Worm (Caenorhabditis elegans) whole organism, L1 larva: ENCODE results near the gene F09E10.7.

Experiments
- C04F5.9 ChIP-seq: sonication (generic microtip); optimal IDR thresholded peaks from 2 replicates; lab custom pipeline; 2016; ENCODE audit warnings: missing genetic modification characterization, missing compliant biosample characterization
- aly-2 ChIP-seq: fragments of 150-350 bp; optimal IDR thresholded peaks from 2 replicates; lab custom pipeline; 2014; ENCODE audit warnings: missing biosample characterization, missing genetic modification characterization
- ama-1 ChIP-seq: fragments of 150-350 bp; optimal IDR thresholded peaks from 2 replicates; lab custom pipeline; 2014
- blmp-1 ChIP-seq: fragments of 150-350 bp; optimal IDR thresholded peaks from 2 replicates; lab custom pipeline; 2014; ENCODE audit warnings: missing biosample characterization, missing genetic modification characterization
- ceh-88 ChIP-seq: fragments of 200-800 bp; sonication (Bioruptor generic); IDR thresholded peaks from 2 replicates; pipeline ENCODE4 v1.3.6; 2022; ENCODE audit warnings: missing genetic modification characterization, missing compliant biosample characterization
- ces-1 ChIP-seq: fragments of 150-350 bp; optimal IDR thresholded peaks from 2 replicates; lab custom pipeline; 2014; ENCODE audit warnings: missing biosample characterization, missing genetic modification reagents, missing genetic modification characterization
- dpl-1 ChIP-seq, 3 experiments: fragments of 150-350 bp in 2 of 3; sonication (generic microtip) in 1 of 3; optimal IDR thresholded peaks; 2 replicates each; lab custom pipeline; 2014 to 2017; ENCODE audit warnings: missing biosample characterization in 3 of 3, missing genetic modification characterization in 3 of 3, missing genetic modification reagents in 3 of 3
- efl-1 ChIP-seq, 4 experiments: fragments of 150-350 bp; optimal IDR thresholded peaks in 3 of 4; peaks in 1 of 4; 1 replicate in 1 of 4; 2 replicates in 3 of 4; lab custom pipeline; 2014; ENCODE audit warnings: missing biosample characterization in 2 of 4, missing genetic modification characterization in 2 of 4, missing genetic modification reagents in 2 of 4
- elt-2 ChIP-seq: sonication (generic microtip); optimal IDR thresholded peaks from 2 replicates; lab custom pipeline; 2016; ENCODE audit warnings: missing genetic modification characterization, mild to moderate bottlenecking, inconsistent platforms, missing compliant biosample characterization, missing genetic modification reagents
- elt-3 ChIP-seq, 6 experiments: fragments of 150-350 bp in 1 of 6; sonication (generic microtip); optimal IDR thresholded peaks; 2 replicates each; lab custom pipeline; 2017 to 2018; ENCODE audit warnings: missing biosample characterization in 6 of 6, missing genetic modification characterization in 6 of 6, inconsistent platforms in 1 of 6
- fkh-4 ChIP-seq: sonication (generic microtip); optimal IDR thresholded peaks from 2 replicates; lab custom pipeline; 2016; ENCODE audit warnings: missing compliant biosample characterization, missing genetic modification characterization, borderline replicate concordance
- grh-1 ChIP-seq: fragments of 200-800 bp; sonication (Bioruptor generic); IDR thresholded peaks from 2 replicates; pipeline ENCODE4 v1.3.6; 2022; ENCODE audit warnings: missing genetic modification reagents, missing genetic modification characterization, missing compliant biosample characterization
- hpl-2 ChIP-seq: fragments of 150-350 bp; optimal IDR thresholded peaks from 2 replicates; lab custom pipeline; 2014; ENCODE audit warnings: missing biosample characterization, missing genetic modification reagents, missing genetic modification characterization
- isw-1 ChIP-seq: fragments of 200-800 bp; sonication (Bioruptor generic); IDR thresholded peaks from 2 replicates; pipeline ENCODE4 v1.3.6; 2022; ENCODE audit warnings: missing genetic modification characterization, missing compliant biosample characterization
- jun-1 ChIP-seq: fragments of 150-350 bp; optimal IDR thresholded peaks from 2 replicates; lab custom pipeline; 2014; ENCODE audit warnings: missing biosample characterization, missing genetic modification reagents, missing genetic modification characterization
- lin-13 ChIP-seq: fragments of 150-350 bp; optimal IDR thresholded peaks from 2 replicates; lab custom pipeline; 2014; ENCODE audit warnings: missing biosample characterization, missing genetic modification reagents, missing genetic modification characterization
- lin-35 ChIP-seq, 2 experiments: fragments of 150-350 bp; optimal IDR thresholded peaks; 2 replicates each; lab custom pipeline; 2014; ENCODE audit warnings: missing biosample characterization in 2 of 2, missing genetic modification characterization in 2 of 2, missing genetic modification reagents in 2 of 2
- lin-39 ChIP-seq: fragments of 150-350 bp; optimal IDR thresholded peaks from 2 replicates; lab custom pipeline; 2014; ENCODE audit warnings: missing biosample characterization, missing genetic modification reagents, missing genetic modification characterization
- lir-3 ChIP-seq: sonication (generic microtip); optimal IDR thresholded peaks from 2 replicates; lab custom pipeline; 2016; ENCODE audit warnings: mild to moderate bottlenecking, missing genetic modification characterization, moderate library complexity, missing compliant biosample characterization; ENCODE audit not compliant: poor library complexity
- lsy-2 ChIP-seq, 2 experiments: fragments of 150-350 bp; optimal IDR thresholded peaks; 2 replicates each; lab custom pipeline; 2014; ENCODE audit warnings: missing biosample characterization in 2 of 2, missing genetic modification characterization in 2 of 2
- mab-9 ChIP-seq: fragments of 200-800 bp; sonication (Bioruptor generic); IDR thresholded peaks from 2 replicates; pipeline ENCODE4 v1.3.6; 2022; ENCODE audit warnings: missing genetic modification reagents, missing genetic modification characterization, missing compliant biosample characterization
- mef-2 ChIP-seq: fragments of 150-350 bp; optimal IDR thresholded peaks from 2 replicates; lab custom pipeline; 2014; ENCODE audit warnings: missing biosample characterization, missing genetic modification characterization
- mep-1 ChIP-seq: fragments of 150-350 bp; optimal IDR thresholded peaks from 2 replicates; lab custom pipeline; 2014; ENCODE audit warnings: missing biosample characterization, missing genetic modification characterization
- nhr-12 ChIP-seq: sonication (generic microtip); optimal IDR thresholded peaks from 2 replicates; lab custom pipeline; 2017; ENCODE audit warnings: missing biosample characterization, missing genetic modification characterization
- nhr-19 ChIP-seq: fragments of 200-800 bp; sonication (Bioruptor generic); conservative IDR thresholded peaks from 2 replicates; pipeline ENCODE4 v1.3.6; 2022; ENCODE audit warnings: missing genetic modification characterization, missing compliant biosample characterization
- nhr-237 ChIP-seq: fragments of 150-350 bp; optimal IDR thresholded peaks from 2 replicates; lab custom pipeline; 2014; ENCODE audit warnings: missing biosample characterization, missing genetic modification characterization
- nhr-47 ChIP-seq: sonication (generic microtip); optimal IDR thresholded peaks from 2 replicates; lab custom pipeline; 2016; ENCODE audit warnings: mild to moderate bottlenecking, missing genetic modification characterization, moderate library complexity, missing compliant biosample characterization
- nhr-71 ChIP-seq: sonication (generic microtip); optimal IDR thresholded peaks from 2 replicates; lab custom pipeline; 2016; ENCODE audit warnings: mild to moderate bottlenecking, missing genetic modification characterization, moderate library complexity, missing compliant biosample characterization
- nhr-76 ChIP-seq: sonication (generic microtip); optimal IDR thresholded peaks from 2 replicates; lab custom pipeline; 2017; ENCODE audit warnings: missing biosample characterization, missing genetic modification characterization
- nhr-84 ChIP-seq: sonication (generic microtip); optimal IDR thresholded peaks from 2 replicates; lab custom pipeline; 2017; ENCODE audit warnings: missing biosample characterization, missing genetic modification characterization
- nhr-85 ChIP-seq: sonication (generic microtip); peaks from one replicate; lab custom pipeline; 2016; ENCODE audit warnings: missing genetic modification characterization, inconsistent platforms, missing compliant biosample characterization
- nhr-90 ChIP-seq: sonication (generic microtip); optimal IDR thresholded peaks from 2 replicates; lab custom pipeline; 2016; ENCODE audit warnings: mild to moderate bottlenecking, missing genetic modification characterization, missing compliant biosample characterization; ENCODE audit not compliant: poor library complexity
- pag-3 ChIP-seq: sonication (generic microtip); optimal IDR thresholded peaks from 2 replicates; lab custom pipeline; 2017; ENCODE audit warnings: missing genetic modification characterization, mild to moderate bottlenecking, missing compliant biosample characterization, antibody characterized with exemption, borderline replicate concordance; ENCODE audit not compliant: insufficient read depth
- rnt-1 ChIP-seq: sonication (generic microtip); optimal IDR thresholded peaks from 2 replicates; lab custom pipeline; 2016; ENCODE audit warnings: mild to moderate bottlenecking, missing genetic modification characterization, moderate library complexity, missing compliant biosample characterization
- skn-1 ChIP-seq: fragments of 150-350 bp; optimal IDR thresholded peaks from 2 replicates; lab custom pipeline; 2014; ENCODE audit warnings: missing biosample characterization, missing genetic modification characterization
- sup-37 ChIP-seq: fragments of 200-800 bp; sonication (Bioruptor generic); optimal IDR thresholded peaks from 2 replicates; lab custom pipeline; 2018; ENCODE audit warnings: mild to moderate bottlenecking, missing genetic modification characterization, missing compliant biosample characterization
- tlp-1 ChIP-seq: fragments of 150-350 bp; optimal IDR thresholded peaks from 2 replicates; lab custom pipeline; 2014; ENCODE audit warnings: missing biosample characterization, missing genetic modification characterization
- unc-30 ChIP-seq: sonication (generic microtip); optimal IDR thresholded peaks from 2 replicates; lab custom pipeline; 2017; ENCODE audit warnings: missing biosample characterization, missing genetic modification characterization
- vab-15 ChIP-seq: sonication (generic microtip); optimal IDR thresholded peaks from 2 replicates; lab custom pipeline; 2017; ENCODE audit warnings: missing genotype, mild to moderate bottlenecking, missing genetic modification characterization, missing compliant biosample characterization
- zag-1 ChIP-seq: fragments of 150-350 bp; optimal IDR thresholded peaks from 2 replicates; lab custom pipeline; 2014; ENCODE audit warnings: missing biosample characterization, missing genetic modification characterization
- zip-4 ChIP-seq: fragments of 200-800 bp; sonication (Bioruptor generic); optimal IDR thresholded peaks from 2 replicates; lab custom pipeline; 2018; ENCODE audit warnings: mild to moderate bottlenecking, missing genetic modification characterization, moderate library complexity, missing compliant biosample characterization
- ztf-4 ChIP-seq: fragments of 150-350 bp; optimal IDR thresholded peaks from 2 replicates; lab custom pipeline; 2014; ENCODE audit warnings: missing biosample characterization, missing genetic modification characterization

The F09E10.7 gene

DNA sequence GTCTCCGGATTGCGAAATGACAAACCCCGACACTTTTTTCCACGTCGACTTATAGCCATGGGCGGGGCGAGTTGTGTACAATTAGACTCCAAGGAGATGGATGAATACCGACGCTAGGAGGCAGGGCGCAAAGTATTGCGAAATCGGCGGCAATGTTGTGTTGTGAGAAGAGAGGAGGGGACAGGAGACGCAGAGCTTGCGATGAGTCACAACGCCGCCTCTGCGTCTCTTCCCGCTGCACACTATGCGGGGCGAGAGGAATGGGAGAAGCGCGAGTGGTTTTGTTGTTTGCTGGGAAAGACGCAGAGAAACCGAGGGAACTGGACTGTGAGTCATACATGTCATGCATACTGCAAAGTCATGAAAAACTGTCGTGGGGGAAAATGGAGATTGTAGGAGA lies 47.3 kb downstream of the F09E10.7 start (continued):
- TF ChIP-seq nhr-19 (GFP tag; lab: Robert Waterston, UW): peak; percentile 82
- TF ChIP-seq, all 84 proteins: peak for 58

DNA sequence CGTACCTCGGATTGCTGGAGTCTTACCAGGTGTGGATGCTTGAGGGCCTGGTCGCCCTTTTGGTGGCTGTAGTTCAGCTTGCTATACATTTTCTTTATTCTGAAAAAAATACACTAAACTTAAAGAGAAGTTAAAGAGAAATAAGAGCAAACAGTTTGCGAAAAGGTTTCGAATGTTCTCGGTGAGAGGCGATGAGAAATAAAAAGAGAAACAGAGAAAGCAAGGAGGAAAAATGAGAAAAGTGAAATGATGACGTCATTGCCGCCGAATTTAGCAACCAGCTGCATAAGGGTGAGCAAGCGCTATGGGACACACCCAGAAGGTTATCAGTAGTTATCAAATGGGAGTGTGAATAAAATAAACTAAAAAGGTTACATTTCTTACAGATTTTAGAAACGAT lies 47.9 kb downstream of the F09E10.7 start, which contains the start of gene cebp-1:
cebp-1 (minus strand) TSS at position 99 of the 400 bp plus-strand sequence.
- TF ChIP-seq vab-15 (tag; lab: Kevin White, UChicago) (no peak), efl-1 (optimal IDR thresholded peaks at IDR 0.05; lab: Kevin White, UChicago) (no peak), efl-1 (GFP tag; optimal IDR thresholded peaks at IDR 0.05 in 1 of 2; lab: Kevin White, UChicago) (peak in 1 of 2 experiments; percentile 69), nhr-71 (tag; lab: Kevin White, UChicago) (peak; percentile 19), jun-1 (tag; lab: Kevin White, UChicago) (no peak), nhr-12 (tag; lab: Kevin White, UChicago) (no peak), rnt-1 (tag; lab: Kevin White, UChicago) (peak; percentile 10), isw-1 (no peak), lin-35 (GFP tag; optimal IDR thresholded peaks at IDR 0.05; lab: Kevin White, UChicago) (peak in 1 of 2 experiments; percentile 0), skn-1 (tag; lab: Kevin White, UChicago) (peak; percentile 39), nhr-19 (GFP tag; lab: Robert Waterston, UW) (0 out of 2 replicates have a peak, but pooled peaks have one; percentile 2), lin-39 (tag; lab: Kevin White, UChicago) (no peak), C04F5.9 (tag; lab: Kevin White, UChicago) (no peak), mep-1 (peak; percentile 46), elt-2 (tag; lab: Kevin White, UChicago) (peak; percentile 21), nhr-76 (no peak), tlp-1 (no peak), sup-37 (GFP tag; lab: Kevin White, UChicago) (no peak), mef-2 (tag; lab: Kevin White, UChicago) (peak; percentile 59), lsy-2 (tag; optimal IDR thresholded peaks at IDR 0.05; lab: Kevin White, UChicago) (no peak), blmp-1 (tag; lab: Kevin White, UChicago) (peak; percentile 89), ztf-4 (tag; lab: Kevin White, UChicago) (peak; percentile 22), elt-3 (tag; optimal IDR thresholded peaks at IDR 0.05; lab: Kevin White, UChicago) (no peak), mab-9 (GFP tag; lab: Robert Waterston, UW) (no peak), nhr-237 (no peak), zip-4 (GFP tag; lab: Kevin White, UChicago) (no peak), dpl-1 (GFP tag; optimal IDR thresholded peaks at IDR 0.05; lab: Kevin White, UChicago) (no peak), fkh-4 (tag; lab: Kevin White, UChicago) (no peak)
- TF ChIP-seq, all 84 proteins: peak for 11

DNA sequence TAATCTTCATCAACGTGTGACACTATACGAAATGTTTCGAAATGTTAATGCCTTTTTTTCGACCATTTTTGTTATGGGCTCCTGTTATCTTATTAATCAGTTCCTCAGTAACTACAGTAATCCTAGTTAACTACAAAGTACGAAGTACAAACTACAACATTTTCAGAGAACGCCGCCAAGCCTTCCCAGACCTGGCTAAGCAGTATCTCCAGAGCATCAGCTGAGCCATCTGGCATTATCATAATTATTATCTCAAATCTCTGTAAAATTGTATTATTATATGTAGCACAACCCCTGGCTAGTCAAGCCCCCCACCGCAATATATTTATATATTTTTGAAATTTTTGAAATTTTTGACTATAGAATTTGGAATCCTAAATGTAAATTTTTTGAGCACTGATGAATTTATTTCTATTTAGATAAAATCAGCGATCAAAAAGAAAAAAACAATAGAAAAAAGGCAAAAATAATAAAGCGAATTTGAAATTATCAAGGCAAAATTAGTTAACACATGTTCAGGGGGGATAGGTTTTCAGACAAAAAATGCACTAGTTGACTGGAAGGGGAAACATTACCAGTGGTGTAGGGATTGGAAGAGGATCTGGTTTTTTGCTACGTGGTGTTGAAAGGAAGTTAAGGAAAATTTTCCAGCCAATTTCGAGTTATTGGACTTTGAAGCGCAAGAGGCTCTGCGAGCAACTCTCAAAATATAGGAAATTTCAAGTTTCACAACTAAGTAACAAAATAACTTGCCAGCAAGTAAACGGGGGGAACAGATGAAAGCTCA lies 49.6 kb downstream of the F09E10.7 start:
- no peak for TF ChIP-seq grh-1 (GFP tag; lab: Robert Waterston, UW)
- no peak for TF ChIP-seq blmp-1 (tag; lab: Kevin White, UChicago)
- TF ChIP-seq unc-30 (tag; lab: Kevin White, UChicago): no peak
- TF ChIP-seq nhr-47: no peak
- no peak for TF ChIP-seq lin-39 (tag; lab: Kevin White, UChicago)
- TF ChIP-seq lsy-2 (tag; optimal IDR thresholded peaks at IDR 0.05; lab: Kevin White, UChicago): peak in 1 of 2 experiments; percentile 20
- no peak for TF ChIP-seq zip-4 (GFP tag; lab: Kevin White, UChicago)
- no peak for TF ChIP-seq pag-3 (tag; lab: Kevin White, UChicago)
- no peak for TF ChIP-seq efl-1 (optimal IDR thresholded peaks at IDR 0.05; lab: Kevin White, UChicago)
- TF ChIP-seq efl-1 (GFP tag; optimal IDR thresholded peaks at IDR 0.05 in 1 of 2; lab: Kevin White, UChicago): no peak
- no peak for TF ChIP-seq lin-13 (GFP tag; lab: Kevin White, UChicago)
- peak; percentile 65 for TF ChIP-seq nhr-85 (tag; lab: Kevin White, UChicago)
- peak; percentile 2 for TF ChIP-seq ztf-4 (tag; lab: Kevin White, UChicago)
- no peak for TF ChIP-seq nhr-90 (tag; lab: Kevin White, UChicago)
- no peak for TF ChIP-seq ceh-88
- TF ChIP-seq lir-3 (tag; lab: Kevin White, UChicago): no peak
- no peak for TF ChIP-seq hpl-2 (GFP tag; lab: Kevin White, UChicago)
- TF ChIP-seq isw-1: no peak
- peak; percentile 15 for TF ChIP-seq aly-2 (tag; lab: Kevin White, UChicago)
- TF ChIP-seq ama-1 (lab: Kevin White, UChicago): peak; percentile 59
- TF ChIP-seq zag-1: no peak
- no peak for TF ChIP-seq nhr-84 (tag; lab: Kevin White, UChicago)
- TF ChIP-seq ces-1: no peak
